Worm (Caenorhabditis elegans): ENCODE results near the gene T15B7.15.

Gene T15B7.15

ce11 chrV:6810091-6810490, 28.4 kb downstream of the T15B7.15 start:
- TF ChIP-seq elt-2 (tag; optimal IDR thresholded peaks at IDR 0.05) = peak; percentile 17
- TF ChIP-seq lim-6 (tag; optimal IDR thresholded peaks at IDR 0.05) = no peak

DNA sequence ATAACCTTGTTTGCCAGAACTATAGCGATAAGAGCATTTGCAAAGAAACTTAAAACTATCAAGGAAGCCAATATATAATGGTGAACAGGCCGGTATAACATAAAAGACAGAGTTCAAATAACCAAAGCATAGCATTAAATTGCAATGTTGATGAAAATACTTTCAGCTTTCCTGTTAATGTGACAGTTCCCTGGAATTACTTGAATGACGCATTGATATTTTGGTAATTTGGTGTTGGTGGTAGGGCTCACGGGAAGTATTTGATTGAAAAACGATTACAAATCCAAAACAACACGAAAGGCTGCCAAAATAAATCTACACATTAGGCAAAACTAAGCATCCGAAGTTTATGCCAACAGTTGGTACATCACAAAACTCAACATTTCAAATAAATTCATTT, 29.5 kb downstream of the T15B7.15 start, which contains the start of gene dmsr-16:
Gene dmsr-16, minus strand, starts transcription at position 101 of the 400 bp plus-strand sequence.
- TF ChIP-seq C08G9.2 (tag; optimal IDR thresholded peaks at IDR 0.05) (no peak), tbx-7 (tag; optimal IDR thresholded peaks at IDR 0.05) (no peak), pha-2 (tag; optimal IDR thresholded peaks at IDR 0.05) (no peak), unc-3 (GFP tag; conservative IDR thresholded peaks at IDR 0.05) (no peak), unc-3 (tag; optimal IDR thresholded peaks at IDR 0.05) (no peak), pros-1 (tag; optimal IDR thresholded peaks at IDR 0.05) (no peak), sdc-2 (tag; optimal IDR thresholded peaks at IDR 0.05) (no peak), nhr-11 (tag; optimal IDR thresholded peaks at IDR 0.05) (no peak), pag-3 (tag; optimal IDR thresholded peaks at IDR 0.05; ENCODE audit: borderline replicate concordance) (no peak), ceh-14 (tag; optimal IDR thresholded peaks at IDR 0.05) (no peak), ceh-2 (tag; optimal IDR thresholded peaks at IDR 0.05) (no peak), F13H6.1 (tag; optimal IDR thresholded peaks at IDR 0.05) (no peak), ceh-31 (tag; optimal IDR thresholded peaks at IDR 0.05) (no peak), T23F11.4 (GFP tag; optimal IDR thresholded peaks at IDR 0.05) (no peak), hlh-15 (tag; optimal IDR thresholded peaks at IDR 0.05) (no peak), nhr-232 (tag; optimal IDR thresholded peaks at IDR 0.05) (no peak), ceh-24 (tag; optimal IDR thresholded peaks at IDR 0.05) (no peak), hlh-30 (tag; optimal IDR thresholded peaks at IDR 0.05; ENCODE audit: insufficient read depth) (no peak), lim-6 (tag; optimal IDR thresholded peaks at IDR 0.05) (no peak)

DNA sequence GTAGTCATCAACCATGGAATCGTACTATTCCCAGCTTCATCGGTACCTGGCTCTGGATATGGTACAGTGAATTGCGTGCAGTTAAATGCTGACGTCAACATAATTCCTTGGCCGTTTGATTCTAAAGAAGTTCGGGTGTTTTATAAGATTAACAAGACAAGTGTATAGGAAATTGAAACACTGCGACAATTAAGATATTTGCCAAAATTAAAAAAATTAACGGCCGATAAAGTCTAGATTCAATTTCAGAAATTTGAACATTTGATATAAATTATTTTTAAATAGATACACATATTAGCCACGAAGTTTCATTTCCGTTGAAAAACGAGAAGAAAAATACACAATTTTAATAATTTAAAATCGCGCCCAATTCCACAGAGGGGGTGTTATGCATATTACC, 32.1 kb downstream of the T15B7.15 start, which contains the start of gene dmsr-12:
Gene dmsr-12, minus strand, starts transcription at position 101 of the 400 bp plus-strand sequence.
- TF ChIP-seq dmd-4 (tag; optimal IDR thresholded peaks at IDR 0.05; ENCODE audit: borderline replicate concordance) = no peak
- no peak for TF ChIP-seq ztf-16 (tag; optimal IDR thresholded peaks at IDR 0.05)
- TF ChIP-seq F13H6.1 (tag; optimal IDR thresholded peaks at IDR 0.05) = no peak
- no peak for TF ChIP-seq pqm-1 (tag; optimal IDR thresholded peaks at IDR 0.05)
- no peak for TF ChIP-seq pha-2 (tag; optimal IDR thresholded peaks at IDR 0.05)
- no peak for TF ChIP-seq unc-3 (GFP tag; conservative IDR thresholded peaks at IDR 0.05)
- no peak for TF ChIP-seq unc-3 (tag; optimal IDR thresholded peaks at IDR 0.05)
- TF ChIP-seq ceh-22 (tag; optimal IDR thresholded peaks at IDR 0.05) = no peak
- no peak for TF ChIP-seq ttx-3 (tag; optimal IDR thresholded peaks at IDR 0.05)
- no peak for TF ChIP-seq ceh-2 (tag; optimal IDR thresholded peaks at IDR 0.05)
- no peak for TF ChIP-seq zip-5 (tag; optimal IDR thresholded peaks at IDR 0.05)
- TF ChIP-seq ceh-31 (tag; optimal IDR thresholded peaks at IDR 0.05) = no peak
- no peak for TF ChIP-seq dve-1 (tag; optimal IDR thresholded peaks at IDR 0.05)
- TF ChIP-seq hlh-30 (tag; optimal IDR thresholded peaks at IDR 0.05; ENCODE audit: insufficient read depth) = no peak
- TF ChIP-seq C08G9.2 (tag; optimal IDR thresholded peaks at IDR 0.05) = no peak
- no peak for TF ChIP-seq fax-1 (tag; optimal IDR thresholded peaks at IDR 0.05)
- no peak for TF ChIP-seq unc-55 (GFP tag; optimal IDR thresholded peaks at IDR 0.05)
- TF ChIP-seq Y22D7AL.16 (tag; optimal IDR thresholded peaks at IDR 0.05) = no peak

ce11 chrV:6803992-6804391, 34.5 kb downstream of the T15B7.15 start, which contains the start of gene dmsr-11:
TSS of gene dmsr-11 (minus strand) at chrV:6804092.
- TF ChIP-seq ceh-30 (tag; optimal IDR thresholded peaks at IDR 0.05) (no peak), nhr-11 (tag; optimal IDR thresholded peaks at IDR 0.05) (no peak), T23F11.4 (GFP tag; optimal IDR thresholded peaks at IDR 0.05) (no peak), ceh-19 (GFP tag; optimal IDR thresholded peaks at IDR 0.05) (no peak), elt-4 (tag; optimal IDR thresholded peaks at IDR 0.05) (no peak), ceh-14 (tag; optimal IDR thresholded peaks at IDR 0.05) (no peak), pax-1 (tag; optimal IDR thresholded peaks at IDR 0.05) (no peak), ama-1 (optimal IDR thresholded peaks at IDR 0.05) (no peak), pat-9 (tag; optimal IDR thresholded peaks at IDR 0.05) (no peak), hlh-8 (tag; optimal IDR thresholded peaks at IDR 0.05) (no peak), ahr-1 (tag; optimal IDR thresholded peaks at IDR 0.05) (no peak), Y22D7AL.16 (tag; optimal IDR thresholded peaks at IDR 0.05) (no peak), K09A11.1 (tag; optimal IDR thresholded peaks at IDR 0.05; ENCODE audit: insufficient read depth) (no peak)

All from whole organism, late embryonic.